Fruit fly (Drosophila melanogaster): ENCODE data around the gene RnpS1.

RnpS1 gene

DNA sequence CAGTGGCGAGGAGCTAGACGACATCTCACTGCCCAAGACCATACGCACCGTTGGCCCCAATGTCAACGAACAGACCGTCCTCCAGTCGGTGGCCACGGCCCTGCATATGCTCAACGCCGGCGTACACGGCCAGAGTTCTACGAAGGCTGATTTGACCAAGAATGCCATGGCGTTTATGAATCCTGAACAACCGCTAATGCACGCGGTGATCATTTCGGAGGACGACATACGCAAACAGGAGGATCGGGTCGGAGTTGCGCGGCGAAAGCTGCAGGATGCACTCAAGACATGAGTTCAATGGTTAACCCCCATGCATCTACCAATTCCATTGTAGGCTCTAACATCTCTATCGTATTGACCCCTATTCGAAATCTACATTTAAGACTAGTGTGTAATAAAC lies 9.3 kb downstream of the RnpS1 start:
- TF ChIP-seq Ets65A (GFP tag) (peak; percentile 53), CG6765 (GFP tag; optimal IDR thresholded peaks at IDR 0.05) (no peak), Ada2b (GFP tag; IDR thresholded peaks at IDR 0.05) (0 out of 2 replicates have a peak, but pooled peaks have one; percentile 2), CG16813 (GFP tag; IDR thresholded peaks at IDR 0.05; ENCODE audit: partially characterized antibody) (0 out of 3 replicates have a peak, but pooled peaks have one; percentile 33), Med (GFP tag) (peak; percentile 54)

DNA sequence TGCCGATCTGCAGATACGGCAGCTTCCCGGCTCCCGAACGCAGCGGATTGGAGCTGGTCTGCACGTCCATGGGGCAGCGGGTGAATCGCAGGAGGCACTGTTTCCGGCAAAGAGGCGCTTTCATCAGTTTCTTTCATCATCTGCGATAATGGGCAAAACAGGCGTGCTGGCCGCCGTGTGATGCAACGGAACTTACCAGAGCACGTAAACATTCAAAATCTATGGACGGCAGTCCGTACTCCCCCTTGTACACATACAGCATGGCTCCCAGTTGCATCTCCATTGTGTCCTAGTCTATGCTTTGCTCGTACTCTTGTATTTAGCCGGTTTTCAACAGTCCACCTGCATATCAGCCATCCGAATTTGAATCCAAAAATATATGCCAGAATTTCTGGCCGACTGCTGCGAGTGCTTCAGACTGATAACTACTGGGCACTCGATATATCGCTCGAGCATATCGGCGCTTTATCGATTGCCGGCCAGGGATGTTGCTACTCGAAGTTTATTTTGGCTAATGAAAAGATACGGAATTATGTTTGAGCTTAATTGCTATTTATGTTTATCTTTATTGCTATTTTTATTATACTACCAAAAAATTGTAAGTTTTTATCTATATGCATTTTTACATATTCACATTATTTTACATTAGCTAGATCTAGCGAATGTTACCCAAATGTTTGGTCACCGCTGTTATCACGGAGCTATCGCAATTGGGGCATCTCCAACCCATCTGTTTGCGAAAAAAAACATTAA lies 11.6 kb downstream of the RnpS1 start, which contains the start of the genes CG9393 and Vps45:
CG9393 (minus strand) TSS at position 434 of the 753 bp plus-strand sequence.
Vps45 (plus strand) TSS at position 685 of the 753 bp plus-strand sequence.
- TF ChIP-seq amos (GFP tag; IDR thresholded peaks at IDR 0.05; ENCODE audit: partially characterized antibody): peak; percentile 94
- TF ChIP-seq CG12071 (GFP tag; optimal IDR thresholded peaks at IDR 0.05): no peak
- no peak for TF ChIP-seq corto (GFP tag; optimal IDR thresholded peaks at IDR 0.05)
- no peak for TF ChIP-seq CG11247 (GFP tag; IDR thresholded peaks at IDR 0.05)
- no peak for TF ChIP-seq eyg (GFP tag; optimal IDR thresholded peaks at IDR 0.05)
- TF ChIP-seq yki (optimal IDR thresholded peaks at IDR 0.05): no peak
- TF ChIP-seq Nf-YC (tag; optimal IDR thresholded peaks at IDR 0.05): peak; percentile 64
- no peak for TF ChIP-seq CG4282 (GFP tag; optimal IDR thresholded peaks at IDR 0.05)
- peak; percentile 23 for TF ChIP-seq Side (GFP tag; optimal IDR thresholded peaks at IDR 0.05)
- TF ChIP-seq CG8924 (tag; optimal IDR thresholded peaks at IDR 0.05): peak; percentile 68
- no peak for TF ChIP-seq ash1 (GFP tag; optimal IDR thresholded peaks at IDR 0.05)
- peak; percentile 40; the same call in 1 of the 2 replicates for TF ChIP-seq CG7372 (GFP tag; IDR thresholded peaks at IDR 0.05)
- peak; percentile 49; the same call in 1 of the 2 replicates for TF ChIP-seq CG8765 (GFP tag; IDR thresholded peaks at IDR 0.05)
- no peak for TF ChIP-seq H2.0 (GFP tag; IDR thresholded peaks at IDR 0.05)
- peak; percentile 88 for TF ChIP-seq CG2120 (GFP tag; optimal IDR thresholded peaks at IDR 0.05)
- TF ChIP-seq CG2678 (tag; optimal IDR thresholded peaks at IDR 0.05): no peak
- no peak; the same call in none of the 2 replicates for TF ChIP-seq CG4404 (GFP tag; IDR thresholded peaks at IDR 0.05)
- TF ChIP-seq CG7928 (GFP tag; optimal IDR thresholded peaks at IDR 0.05): peak; percentile 78
- TF ChIP-seq Med (GFP tag): peak; percentile 90
- TF ChIP-seq Bgb (GFP tag; IDR thresholded peaks at IDR 0.05; ENCODE audit: partially characterized antibody): peak; percentile 94
- peak; percentile 97 for TF ChIP-seq unc-4 (GFP tag; IDR thresholded peaks at IDR 0.05; ENCODE audit: partially characterized antibody)
- no peak for TF ChIP-seq Mrtf (GFP tag; IDR thresholded peaks at IDR 0.05)
- no peak for TF ChIP-seq btn (GFP tag; optimal IDR thresholded peaks at IDR 0.05)
- TF ChIP-seq CG10565 (GFP tag; optimal IDR thresholded peaks at IDR 0.05): no peak
- no peak for TF ChIP-seq CG8281 (tag; optimal IDR thresholded peaks at IDR 0.05)
- TF ChIP-seq sqz (GFP tag; optimal IDR thresholded peaks at IDR 0.05): no peak
- peak; percentile 53 for TF ChIP-seq CG9797 (GFP tag; optimal IDR thresholded peaks at IDR 0.05)
- TF ChIP-seq jumu (GFP tag; optimal IDR thresholded peaks at IDR 0.05): peak; percentile 62
- TF ChIP-seq ttk (GFP tag; IDR thresholded peaks at IDR 0.05): 0 out of 2 replicates have a peak, but pooled peaks have one; percentile 7
- no peak for TF ChIP-seq CG7357 (GFP tag; IDR thresholded peaks at IDR 0.05)
- peak; percentile 54 for TF ChIP-seq klu (GFP tag; IDR thresholded peaks at IDR 0.05)
- peak; percentile 34 for TF ChIP-seq MESR4 (GFP tag; optimal IDR thresholded peaks at IDR 0.05)
- peak; percentile 52 for TF ChIP-seq CG18476 (GFP tag; optimal IDR thresholded peaks at IDR 0.05)
- TF ChIP-seq run (tag; optimal IDR thresholded peaks at IDR 0.05): no peak
- TF ChIP-seq CG3847 (GFP tag; IDR thresholded peaks at IDR 0.05): peak; percentile 70
- TF ChIP-seq CG7556 (GFP tag; optimal IDR thresholded peaks at IDR 0.05): peak; percentile 50
- no peak for TF ChIP-seq gcm (GFP tag; optimal IDR thresholded peaks at IDR 0.05)
- TF ChIP-seq crol (GFP tag; IDR thresholded peaks at IDR 0.05): no peak
- no peak for TF ChIP-seq CG1792 (GFP tag; optimal IDR thresholded peaks at IDR 0.05)
- TF ChIP-seq CG7987 (GFP tag; optimal IDR thresholded peaks at IDR 0.05): no peak
- no peak for TF ChIP-seq Kr (GFP tag; optimal IDR thresholded peaks at IDR 0.05)
- peak; percentile 92 for TF ChIP-seq bbx (GFP tag; IDR thresholded peaks at IDR 0.05; ENCODE audit: partially characterized antibody)
- TF ChIP-seq CG10274 (GFP tag; optimal IDR thresholded peaks at IDR 0.05): no peak
- TF ChIP-seq Dref (GFP tag; IDR thresholded peaks at IDR 0.05): peak; percentile 91
